Worm (Caenorhabditis elegans) whole organism, L1 larva: ENCODE results near the gene F13D12.5.

Experiments
- efl-1 ChIP-seq, 4 experiments: fragments of 150-350 bp; optimal IDR thresholded peaks in 3 of 4; peaks in 1 of 4; 1 replicate in 1 of 4; 2 replicates in 3 of 4; lab custom pipeline; 2014; ENCODE audit warnings: missing biosample characterization in 2 of 4, missing genetic modification characterization in 2 of 4, missing genetic modification reagents in 2 of 4
- egl-27 ChIP-seq, 2 experiments: fragments of 150-350 bp in 1 of 2; sonication (generic microtip); optimal IDR thresholded peaks; 3 replicates each; lab custom pipeline; 2017 to 2018; ENCODE audit warnings: missing biosample characterization in 2 of 2, missing genetic modification characterization in 2 of 2, missing genetic modification reagents in 2 of 2
- elt-2 ChIP-seq: sonication (generic microtip); optimal IDR thresholded peaks from 2 replicates; lab custom pipeline; 2016; ENCODE audit warnings: missing genetic modification characterization, mild to moderate bottlenecking, inconsistent platforms, missing compliant biosample characterization, missing genetic modification reagents
- fkh-10 ChIP-seq: sonication (generic microtip); optimal IDR thresholded peaks from 2 replicates; lab custom pipeline; 2017; ENCODE audit warnings: missing biosample characterization, missing genetic modification reagents, missing genetic modification characterization
- lin-13 ChIP-seq: fragments of 150-350 bp; optimal IDR thresholded peaks from 2 replicates; lab custom pipeline; 2014; ENCODE audit warnings: missing biosample characterization, missing genetic modification reagents, missing genetic modification characterization
- nhr-11 ChIP-seq: fragments of 150-350 bp; optimal IDR thresholded peaks from 2 replicates; lab custom pipeline; 2014; ENCODE audit warnings: missing biosample characterization, missing genetic modification characterization
- nhr-76 ChIP-seq: sonication (generic microtip); optimal IDR thresholded peaks from 2 replicates; lab custom pipeline; 2017; ENCODE audit warnings: missing biosample characterization, missing genetic modification characterization
- nhr-77 ChIP-seq: fragments of 150-350 bp; optimal IDR thresholded peaks from 2 replicates; lab custom pipeline; 2014; ENCODE audit warnings: missing biosample characterization, missing genetic modification characterization
- nhr-90 ChIP-seq: sonication (generic microtip); optimal IDR thresholded peaks from 2 replicates; lab custom pipeline; 2016; ENCODE audit warnings: mild to moderate bottlenecking, missing genetic modification characterization, missing compliant biosample characterization; ENCODE audit not compliant: poor library complexity
- skn-1 ChIP-seq: fragments of 150-350 bp; optimal IDR thresholded peaks from 2 replicates; lab custom pipeline; 2014; ENCODE audit warnings: missing biosample characterization, missing genetic modification characterization
- unc-86 ChIP-seq: sonication (generic microtip); optimal IDR thresholded peaks from 2 replicates; lab custom pipeline; 2016; ENCODE audit warnings: missing genetic modification characterization, missing compliant biosample characterization

ce11 chrII:11722164-11722563 is 4.5 kb upstream of the F13D12.5 start:
- TF ChIP-seq efl-1 (optimal IDR thresholded peaks at IDR 0.05; lab: Kevin White, UChicago) (no peak), efl-1 (GFP tag; optimal IDR thresholded peaks at IDR 0.05 in 1 of 2; lab: Kevin White, UChicago) (no peak), unc-86 (tag; lab: Kevin White, UChicago) (no peak), nhr-76 (tag; lab: Kevin White, UChicago) (no peak), elt-2 (tag; lab: Kevin White, UChicago) (no peak), skn-1 (no peak), lin-13 (GFP tag; lab: Kevin White, UChicago) (no peak), nhr-77 (no peak), nhr-90 (tag; lab: Kevin White, UChicago) (no peak), nhr-11 (tag; lab: Kevin White, UChicago) (no peak), fkh-10 (GFP tag; lab: Kevin White, UChicago) (no peak), egl-27 (tag; optimal IDR thresholded peaks at IDR 0.05; lab: Kevin White, UChicago) (no peak)
